Worm (Caenorhabditis elegans) whole organism, L1 larva: Measurements from ENCODE around the gene mai-2.

Experiments
- F16B12.6 ChIP-seq: fragments of 150-350 bp; optimal IDR thresholded peaks from 2 replicates; lab custom pipeline; 2014; ENCODE audit warnings: missing biosample characterization, missing genetic modification characterization
- aha-1 ChIP-seq: fragments of 150-350 bp; optimal IDR thresholded peaks from 2 replicates; lab custom pipeline; 2014; ENCODE audit warnings: missing biosample characterization, missing genetic modification characterization
- aly-2 ChIP-seq: fragments of 150-350 bp; optimal IDR thresholded peaks from 2 replicates; lab custom pipeline; 2014; ENCODE audit warnings: missing biosample characterization, missing genetic modification characterization
- dpl-1 ChIP-seq, 3 experiments: fragments of 150-350 bp in 2 of 3; sonication (generic microtip) in 1 of 3; optimal IDR thresholded peaks; 2 replicates each; lab custom pipeline; 2014 to 2017; ENCODE audit warnings: missing biosample characterization in 3 of 3, missing genetic modification characterization in 3 of 3, missing genetic modification reagents in 3 of 3
- efl-1 ChIP-seq, 4 experiments: fragments of 150-350 bp; optimal IDR thresholded peaks in 3 of 4; peaks in 1 of 4; 1 replicate in 1 of 4; 2 replicates in 3 of 4; lab custom pipeline; 2014; ENCODE audit warnings: missing biosample characterization in 2 of 4, missing genetic modification characterization in 2 of 4, missing genetic modification reagents in 2 of 4
- egl-13 ChIP-seq: sonication (generic microtip); optimal IDR thresholded peaks from 2 replicates; lab custom pipeline; 2016; ENCODE audit warnings: missing genotype, missing genetic modification reagents, missing genetic modification characterization, missing compliant biosample characterization
- elt-2 ChIP-seq: sonication (generic microtip); optimal IDR thresholded peaks from 2 replicates; lab custom pipeline; 2016; ENCODE audit warnings: missing genetic modification characterization, mild to moderate bottlenecking, inconsistent platforms, missing compliant biosample characterization, missing genetic modification reagents
- fkh-8 ChIP-seq: sonication (generic microtip); optimal IDR thresholded peaks from 2 replicates; lab custom pipeline; 2016; ENCODE audit warnings: mild to moderate bottlenecking, missing genetic modification characterization, missing compliant biosample characterization
- fos-1 ChIP-seq: fragments of 150-350 bp; optimal IDR thresholded peaks from 2 replicates; lab custom pipeline; 2014; ENCODE audit warnings: missing biosample characterization, missing genetic modification characterization
- hlh-17 ChIP-seq: fragments of 200-800 bp; sonication (Bioruptor generic); optimal IDR thresholded peaks from 2 replicates; lab custom pipeline; 2018; ENCODE audit warnings: missing genetic modification characterization, mild to moderate bottlenecking, missing compliant biosample characterization, moderate library complexity, borderline replicate concordance
- irx-1 ChIP-seq: sonication (generic microtip); optimal IDR thresholded peaks from 2 replicates; lab custom pipeline; 2016; ENCODE audit warnings: missing genetic modification characterization, missing compliant biosample characterization
- lir-3 ChIP-seq: sonication (generic microtip); optimal IDR thresholded peaks from 2 replicates; lab custom pipeline; 2016; ENCODE audit warnings: mild to moderate bottlenecking, missing genetic modification characterization, moderate library complexity, missing compliant biosample characterization; ENCODE audit not compliant: poor library complexity
- lsy-2 ChIP-seq, 2 experiments: fragments of 150-350 bp; optimal IDR thresholded peaks; 2 replicates each; lab custom pipeline; 2014; ENCODE audit warnings: missing biosample characterization in 2 of 2, missing genetic modification characterization in 2 of 2
- mab-9 ChIP-seq: fragments of 200-800 bp; sonication (Bioruptor generic); IDR thresholded peaks from 2 replicates; pipeline ENCODE4 v1.3.6; 2022; ENCODE audit warnings: missing genetic modification reagents, missing genetic modification characterization, missing compliant biosample characterization
- nhr-11 ChIP-seq: fragments of 150-350 bp; optimal IDR thresholded peaks from 2 replicates; lab custom pipeline; 2014; ENCODE audit warnings: missing biosample characterization, missing genetic modification characterization
- nhr-19 ChIP-seq: fragments of 200-800 bp; sonication (Bioruptor generic); conservative IDR thresholded peaks from 2 replicates; pipeline ENCODE4 v1.3.6; 2022; ENCODE audit warnings: missing genetic modification characterization, missing compliant biosample characterization
- nhr-28 ChIP-seq: fragments of 150-350 bp; optimal IDR thresholded peaks from 2 replicates; lab custom pipeline; 2014; ENCODE audit warnings: missing biosample characterization, missing genetic modification characterization
- nhr-47 ChIP-seq: sonication (generic microtip); optimal IDR thresholded peaks from 2 replicates; lab custom pipeline; 2016; ENCODE audit warnings: mild to moderate bottlenecking, missing genetic modification characterization, moderate library complexity, missing compliant biosample characterization
- nhr-71 ChIP-seq: sonication (generic microtip); optimal IDR thresholded peaks from 2 replicates; lab custom pipeline; 2016; ENCODE audit warnings: mild to moderate bottlenecking, missing genetic modification characterization, moderate library complexity, missing compliant biosample characterization
- nhr-84 ChIP-seq: sonication (generic microtip); optimal IDR thresholded peaks from 2 replicates; lab custom pipeline; 2017; ENCODE audit warnings: missing biosample characterization, missing genetic modification characterization
- nhr-85 ChIP-seq: sonication (generic microtip); peaks from one replicate; lab custom pipeline; 2016; ENCODE audit warnings: missing genetic modification characterization, inconsistent platforms, missing compliant biosample characterization
- nhr-90 ChIP-seq: sonication (generic microtip); optimal IDR thresholded peaks from 2 replicates; lab custom pipeline; 2016; ENCODE audit warnings: mild to moderate bottlenecking, missing genetic modification characterization, missing compliant biosample characterization; ENCODE audit not compliant: poor library complexity
- rnt-1 ChIP-seq: sonication (generic microtip); optimal IDR thresholded peaks from 2 replicates; lab custom pipeline; 2016; ENCODE audit warnings: mild to moderate bottlenecking, missing genetic modification characterization, moderate library complexity, missing compliant biosample characterization
- snu-23 ChIP-seq: sonication (generic microtip); optimal IDR thresholded peaks from 2 replicates; lab custom pipeline; 2016; ENCODE audit warnings: missing genetic modification characterization, missing compliant biosample characterization
- sptf-1 ChIP-seq: fragments of 150-350 bp; optimal IDR thresholded peaks from 2 replicates; lab custom pipeline; 2014; ENCODE audit warnings: missing biosample characterization, missing genetic modification characterization
- swsn-7 ChIP-seq: sonication (generic microtip); optimal IDR thresholded peaks from 2 replicates; lab custom pipeline; 2016; ENCODE audit warnings: missing genetic modification characterization, missing compliant biosample characterization
- tbx-2 ChIP-seq: sonication (generic microtip); optimal IDR thresholded peaks from 2 replicates; lab custom pipeline; 2016; ENCODE audit warnings: missing genetic modification characterization, missing compliant biosample characterization
- tlp-1 ChIP-seq: fragments of 150-350 bp; optimal IDR thresholded peaks from 2 replicates; lab custom pipeline; 2014; ENCODE audit warnings: missing biosample characterization, missing genetic modification characterization
- unc-62 ChIP-seq: fragments of 150-350 bp; optimal IDR thresholded peaks from 2 replicates; lab custom pipeline; 2014; ENCODE audit warnings: missing biosample characterization, missing genetic modification reagents, missing genetic modification characterization
- vab-15 ChIP-seq: sonication (generic microtip); optimal IDR thresholded peaks from 2 replicates; lab custom pipeline; 2017; ENCODE audit warnings: missing genotype, mild to moderate bottlenecking, missing genetic modification characterization, missing compliant biosample characterization
- xbp-1 ChIP-seq: sonication (generic microtip); optimal IDR thresholded peaks from 2 replicates; lab custom pipeline; 2016; ENCODE audit warnings: missing genetic modification characterization, missing compliant biosample characterization
- ztf-11 ChIP-seq, 2 experiments: sonication (generic microtip); optimal IDR thresholded peaks; 2 replicates each; lab custom pipeline; 2016 to 2017; ENCODE audit warnings: missing genetic modification characterization in 2 of 2, missing biosample characterization in 1 of 2, missing compliant biosample characterization in 1 of 2
- ztf-4 ChIP-seq: fragments of 150-350 bp; optimal IDR thresholded peaks from 2 replicates; lab custom pipeline; 2014; ENCODE audit warnings: missing biosample characterization, missing genetic modification characterization

mai-2 gene

DNA sequence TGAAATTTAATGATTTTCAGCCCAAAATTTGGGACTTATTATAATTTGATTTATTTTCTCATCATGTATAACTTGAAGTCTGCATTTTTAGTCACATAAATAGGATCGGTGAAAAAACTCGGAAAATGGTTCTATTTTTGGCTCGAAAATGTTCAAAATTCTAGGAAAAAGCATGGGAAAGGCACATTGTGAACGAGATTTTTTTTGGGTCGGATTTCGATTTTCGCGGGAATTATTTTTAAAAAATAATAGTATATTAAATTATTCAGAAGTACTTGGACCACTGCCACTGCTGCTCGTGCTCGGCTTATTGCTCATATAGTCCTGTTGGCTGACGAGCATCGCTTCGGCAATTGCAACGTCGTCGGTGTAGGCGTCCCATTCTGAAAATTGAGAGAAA, 12.3 kb upstream of the mai-2 start:
- TF ChIP-seq tbx-2: no peak
- no peak for TF ChIP-seq rnt-1 (tag; lab: Kevin White, UChicago)
- TF ChIP-seq nhr-71: peak; percentile 19
- peak; percentile 19 for TF ChIP-seq nhr-90 (tag; lab: Kevin White, UChicago)
- no peak for TF ChIP-seq nhr-84 (tag; lab: Kevin White, UChicago)
- no peak for TF ChIP-seq unc-62
- no peak for TF ChIP-seq hlh-17 (GFP tag; lab: Kevin White, UChicago)
- no peak for TF ChIP-seq elt-2 (tag; lab: Kevin White, UChicago)
- TF ChIP-seq fkh-8 (tag; lab: Kevin White, UChicago): no peak
- TF ChIP-seq aha-1 (tag; lab: Kevin White, UChicago): no peak
- TF ChIP-seq efl-1 (optimal IDR thresholded peaks at IDR 0.05; lab: Kevin White, UChicago): no peak
- peak in 1 of 2 experiments; percentile 89 for TF ChIP-seq efl-1 (GFP tag; optimal IDR thresholded peaks at IDR 0.05 in 1 of 2; lab: Kevin White, UChicago)
- no peak for TF ChIP-seq aly-2 (tag; lab: Kevin White, UChicago)
- TF ChIP-seq dpl-1 (GFP tag; optimal IDR thresholded peaks at IDR 0.05; lab: Kevin White, UChicago): no peak
- TF ChIP-seq lir-3 (tag; lab: Kevin White, UChicago): no peak
- no peak for TF ChIP-seq mab-9 (GFP tag; lab: Robert Waterston, UW)
- no peak for TF ChIP-seq egl-13 (tag; lab: Kevin White, UChicago)
- TF ChIP-seq sptf-1 (tag; lab: Kevin White, UChicago): no peak
- no peak for TF ChIP-seq nhr-28
- TF ChIP-seq snu-23: no peak
- no peak for TF ChIP-seq ztf-4 (tag; lab: Kevin White, UChicago)
- no peak for TF ChIP-seq F16B12.6 (tag; lab: Kevin White, UChicago)
- no peak for TF ChIP-seq nhr-11 (tag; lab: Kevin White, UChicago)
- no peak for TF ChIP-seq nhr-85 (tag; lab: Kevin White, UChicago)

DNA sequence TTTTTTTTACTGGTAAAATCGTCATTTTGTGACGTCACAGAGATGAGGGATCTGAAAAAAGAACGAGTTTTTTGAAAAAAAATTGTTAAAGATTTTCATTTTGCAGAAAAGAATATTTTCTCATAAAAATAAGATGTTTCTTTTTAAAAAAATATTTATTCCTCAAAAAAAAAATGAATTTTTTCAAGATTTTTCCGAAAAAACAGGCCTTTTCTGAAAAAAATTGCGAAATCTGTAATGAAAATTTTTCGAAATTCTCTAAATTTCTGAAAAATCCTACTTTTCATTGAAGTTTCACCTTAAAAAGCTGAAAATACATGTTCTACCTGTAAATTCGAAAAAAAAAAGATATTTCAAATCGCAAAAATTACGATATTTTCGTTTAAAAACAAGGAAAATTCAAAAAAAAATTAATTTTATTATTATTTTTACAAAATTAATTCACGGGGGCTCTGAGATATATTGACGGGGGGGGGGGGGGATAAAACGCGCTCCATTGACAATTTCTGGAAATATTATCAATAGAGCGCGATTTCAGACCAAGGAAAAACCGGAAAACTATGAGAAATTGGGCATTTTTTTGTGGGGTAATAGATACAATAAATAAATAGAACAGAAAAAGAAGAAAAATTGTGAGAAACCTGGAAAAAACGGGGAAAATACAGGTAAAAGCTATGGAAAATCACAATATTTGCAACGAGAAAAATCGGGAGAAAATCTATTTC, 7.5 kb upstream of the mai-2 start, which contains the start of gene otub-4:
Gene otub-4, minus strand, starts transcription at position 51 of the 725 bp plus-strand sequence.
- TF ChIP-seq efl-1 (optimal IDR thresholded peaks at IDR 0.05; lab: Kevin White, UChicago): no peak
- peak in 1 of 2 experiments; percentile 46 for TF ChIP-seq efl-1 (GFP tag; optimal IDR thresholded peaks at IDR 0.05 in 1 of 2; lab: Kevin White, UChicago)
- TF ChIP-seq tlp-1 (tag; lab: Kevin White, UChicago): no peak

DNA sequence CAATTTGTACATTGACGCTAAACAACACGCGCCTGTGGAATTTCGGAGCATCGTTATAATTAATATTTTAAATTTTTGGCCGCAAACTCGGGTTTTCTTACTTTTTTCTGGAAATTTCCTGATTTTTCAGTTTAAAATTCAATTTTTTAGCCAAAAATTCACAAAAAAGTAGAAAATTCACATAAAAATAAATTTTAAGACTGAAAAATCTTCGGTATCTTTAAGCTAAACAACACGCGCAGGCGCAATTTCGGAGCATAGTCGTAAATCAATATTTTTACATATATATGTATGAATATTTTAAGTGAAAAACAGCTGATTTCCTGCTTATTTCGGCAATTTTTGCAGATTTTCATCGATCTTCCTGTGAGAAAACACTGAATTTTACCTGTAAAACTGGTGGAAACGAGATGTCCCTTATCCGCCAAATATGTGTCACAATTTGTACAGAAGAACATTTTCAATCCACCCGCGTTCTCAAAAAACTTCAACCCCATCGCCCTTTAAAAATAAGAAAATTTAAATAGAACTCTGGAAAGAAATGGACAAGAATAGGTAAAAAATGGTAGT, 3.3 kb upstream of the mai-2 start, which contains the start of gene B0546.3:
Gene B0546.3, minus strand, starts transcription at position 504 of the 570 bp plus-strand sequence.
- peak; percentile 5 for TF ChIP-seq nhr-71
- no peak for TF ChIP-seq sptf-1 (tag; lab: Kevin White, UChicago)
- peak; percentile 43 for TF ChIP-seq nhr-85 (tag; lab: Kevin White, UChicago)
- TF ChIP-seq elt-2 (tag; lab: Kevin White, UChicago): peak; percentile 9
- peak; percentile 33 for TF ChIP-seq nhr-47
- no peak for TF ChIP-seq efl-1 (optimal IDR thresholded peaks at IDR 0.05; lab: Kevin White, UChicago)
- TF ChIP-seq efl-1 (GFP tag; optimal IDR thresholded peaks at IDR 0.05 in 1 of 2; lab: Kevin White, UChicago): peak in 1 of 2 experiments; percentile 76
- no peak for TF ChIP-seq vab-15 (tag; lab: Kevin White, UChicago)

DNA sequence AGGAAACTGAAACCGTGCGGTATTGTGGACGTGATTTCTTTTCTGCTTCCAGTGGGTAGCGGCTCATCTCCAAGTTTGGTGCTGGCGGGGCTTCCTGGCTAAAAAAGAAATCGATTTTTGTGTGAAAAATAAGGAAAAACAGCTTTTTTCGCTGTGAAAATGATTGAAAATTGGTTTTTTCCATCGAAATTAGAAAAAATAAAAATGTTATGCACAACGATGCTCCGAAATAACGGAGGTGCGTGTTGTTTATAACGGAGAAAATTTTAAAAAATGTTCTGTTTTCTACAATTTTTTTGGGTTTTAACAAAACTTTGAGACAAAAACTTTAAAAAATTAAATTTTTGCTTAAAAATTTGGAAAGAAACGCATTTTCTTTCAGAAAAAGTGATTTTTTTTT, 2.5 kb upstream of the mai-2 start:
- TF ChIP-seq lsy-2 (tag; optimal IDR thresholded peaks at IDR 0.05; lab: Kevin White, UChicago) (peak; percentile 20 to 21), rnt-1 (tag; lab: Kevin White, UChicago) (no peak), nhr-19 (no peak)

DNA sequence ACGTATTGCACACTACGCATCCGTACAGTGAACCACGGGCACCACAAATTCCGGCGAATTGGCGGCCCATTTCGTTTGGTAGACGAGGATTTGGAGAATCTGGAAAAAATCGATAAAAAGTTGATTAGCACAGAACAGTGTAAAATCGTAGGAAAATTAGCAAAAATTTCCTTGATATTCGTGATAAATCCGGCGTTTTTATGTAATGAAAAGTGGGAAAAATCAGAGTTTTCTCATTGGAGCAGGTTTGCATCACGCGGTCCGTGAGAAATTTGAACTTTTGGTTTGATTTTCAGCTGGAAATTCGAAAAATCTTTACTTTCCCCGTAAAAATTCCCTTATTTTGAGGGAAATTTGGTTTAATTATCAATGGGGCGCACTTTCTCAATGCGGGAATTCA, 1.7 kb upstream of the mai-2 start, which contains the start of gene B0546.4:
Gene B0546.4, minus strand, starts transcription at position 101 of the 400 bp plus-strand sequence.
- TF ChIP-seq swsn-7 (tag; lab: Kevin White, UChicago) (no peak), fos-1 (tag; lab: Kevin White, UChicago) (no peak), unc-62 (no peak), ztf-11 (tag; optimal IDR thresholded peaks at IDR 0.05; lab: Kevin White, UChicago) (no peak), xbp-1 (no peak), irx-1 (tag; lab: Kevin White, UChicago) (no peak)
